Worm (Caenorhabditis elegans): ENCODE measurements around the gene mab-10.

DNA sequence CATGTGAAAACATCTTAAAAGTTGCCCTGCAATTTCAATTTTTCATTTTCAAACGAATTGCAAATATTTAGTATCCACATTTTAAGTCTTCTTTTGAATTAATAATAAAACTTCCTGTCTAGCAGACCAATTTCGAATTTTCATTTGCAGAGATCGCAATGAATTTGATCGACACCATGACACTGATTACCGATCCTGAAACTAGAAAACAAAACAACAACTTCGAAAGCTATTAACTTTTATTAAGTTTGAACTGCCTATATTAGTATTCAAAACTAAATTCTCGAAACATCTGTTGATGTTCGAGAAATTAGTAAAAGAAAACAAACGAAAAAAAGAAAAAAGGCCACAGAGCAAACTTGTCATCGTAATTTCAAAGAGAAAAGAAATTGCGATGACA is 46.3 kb downstream of the mab-10 start:
- TF ChIP-seq nhr-12 (tag; optimal IDR thresholded peaks at IDR 0.05) (no peak), unc-130 (tag; optimal IDR thresholded peaks at IDR 0.05) (no peak), elt-2 (tag; optimal IDR thresholded peaks at IDR 0.05) (no peak), ceh-82 (tag; optimal IDR thresholded peaks at IDR 0.05) (no peak), lsy-2 (tag; optimal IDR thresholded peaks at IDR 0.05) (no peak), nhr-77 (tag; optimal IDR thresholded peaks at IDR 0.05) (no peak), lir-3 (tag; optimal IDR thresholded peaks at IDR 0.05; ENCODE audit: poor library complexity) (no peak), nhr-28 (tag; optimal IDR thresholded peaks at IDR 0.05) (no peak), mep-1 (tag; optimal IDR thresholded peaks at IDR 0.05) (no peak), nhr-237 (tag; optimal IDR thresholded peaks at IDR 0.05) (no peak), unc-62 (GFP tag; optimal IDR thresholded peaks at IDR 0.05) (no peak)

Data from whole organism, L1 larva.